Worm (Caenorhabditis elegans): Measurements from ENCODE around the gene gskl-1.

DNA sequence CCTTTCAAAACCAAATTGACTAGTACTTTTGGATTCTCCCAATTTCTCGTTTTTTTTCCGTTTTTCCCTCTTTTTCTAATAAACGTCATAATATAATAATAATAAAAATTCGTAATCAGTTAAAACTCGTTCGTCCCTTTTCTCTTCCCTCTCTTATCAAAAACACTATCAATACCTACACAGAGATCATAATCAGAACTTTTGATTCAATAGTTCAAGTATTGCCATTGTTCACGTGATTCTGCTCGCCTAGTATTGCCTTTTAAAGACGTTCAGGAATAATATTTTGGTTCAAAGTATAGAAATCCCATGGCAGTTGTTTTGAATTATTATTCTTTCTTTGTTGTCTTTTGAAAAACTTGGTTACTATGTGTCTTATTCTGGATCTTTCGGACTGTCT is 22.7 kb upstream of the gskl-1 start:
- TF ChIP-seq ama-1 (optimal IDR thresholded peaks at IDR 0.05): no peak
- no peak for TF ChIP-seq rnt-1 (tag; optimal IDR thresholded peaks at IDR 0.05)
- TF ChIP-seq skn-1 (tag; optimal IDR thresholded peaks at IDR 0.05): no peak
- TF ChIP-seq nhr-28 (tag; optimal IDR thresholded peaks at IDR 0.05): no peak
- TF ChIP-seq tbx-2 (tag; optimal IDR thresholded peaks at IDR 0.05): no peak
- no peak for TF ChIP-seq zag-1 (tag; optimal IDR thresholded peaks at IDR 0.05)
- TF ChIP-seq pag-3 (tag; optimal IDR thresholded peaks at IDR 0.05; ENCODE audit: borderline replicate concordance, insufficient read depth): no peak
